Worm (Caenorhabditis elegans): ENCODE results near the gene bmk-1.

The bmk-1 gene

ce11 chrV:14426013-14426412, 30.8 kb downstream of the bmk-1 start:
- TF ChIP-seq W03F9.2 (tag; optimal IDR thresholded peaks at IDR 0.05) (no peak), him-1 (tag; optimal IDR thresholded peaks at IDR 0.05) (no peak), dao-5 (tag; optimal IDR thresholded peaks at IDR 0.05) (no peak)

- no peak for TF ChIP-seq him-1 (tag; optimal IDR thresholded peaks at IDR 0.05)
- no peak for TF ChIP-seq dao-5 (tag; optimal IDR thresholded peaks at IDR 0.05)
- no peak for TF ChIP-seq W03F9.2 (tag; optimal IDR thresholded peaks at IDR 0.05)
Measured at ce11 chrV:14424958-14425492, 31.8 kb downstream of the bmk-1 start, which contains the start of gene rrsr-1. Gene rrsr-1, minus strand, starts transcription at chrV:14425008.

ce11 chrV:14423268-14423667, 33.5 kb downstream of the bmk-1 start, which contains the start of gene rpoa-12:
Gene rpoa-12, minus strand, starts transcription at chrV:14423304.
- TF ChIP-seq W03F9.2 (tag; optimal IDR thresholded peaks at IDR 0.05) (no peak), him-1 (tag; optimal IDR thresholded peaks at IDR 0.05) (no peak), dao-5 (tag; optimal IDR thresholded peaks at IDR 0.05) (no peak)

ce11 chrV:14422317-14422716, 34.5 kb downstream of the bmk-1 start, which contains the start of gene pas-1:
Gene pas-1, minus strand, starts transcription at chrV:14422618.
- TF ChIP-seq W03F9.2 (tag; optimal IDR thresholded peaks at IDR 0.05) (no peak), him-1 (tag; optimal IDR thresholded peaks at IDR 0.05) (no peak), dao-5 (tag; optimal IDR thresholded peaks at IDR 0.05) (no peak)

DNA sequence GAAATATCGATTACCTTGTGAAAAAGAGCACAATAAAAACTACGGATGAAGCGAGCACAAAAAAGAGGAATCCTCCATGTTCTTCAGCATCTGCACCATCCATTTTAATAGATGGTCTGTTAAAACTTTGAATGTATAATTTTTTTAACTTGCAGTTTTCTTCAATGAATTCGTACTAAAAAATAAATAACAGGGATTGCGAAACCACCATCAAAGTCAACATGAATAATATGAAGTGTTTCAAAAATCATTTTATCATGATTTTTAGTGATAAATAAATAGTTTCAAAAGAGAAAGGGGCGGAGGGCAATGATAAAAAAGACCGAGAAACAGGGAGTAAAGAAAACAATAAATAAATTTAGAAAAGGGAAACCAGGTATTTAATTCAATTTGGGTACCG, 35.5 kb downstream of the bmk-1 start, which contains the start of gene dhs-22:
Gene dhs-22 (minus strand): TSS at position 116 of the 400 bp plus-strand sequence.
- TF ChIP-seq W03F9.2 (tag; optimal IDR thresholded peaks at IDR 0.05), result no peak
- no peak for TF ChIP-seq dao-5 (tag; optimal IDR thresholded peaks at IDR 0.05)

ce11 chrV:14419855-14420254, 36.9 kb downstream of the bmk-1 start:
- TF ChIP-seq W03F9.2 (tag; optimal IDR thresholded peaks at IDR 0.05) (no peak), dao-5 (tag; optimal IDR thresholded peaks at IDR 0.05) (no peak), him-1 (tag; optimal IDR thresholded peaks at IDR 0.05) (no peak)

ce11 chrV:14417735-14418134, 39.0 kb downstream of the bmk-1 start, which contains the start of the genes nxf-2 and set-31:
Gene nxf-2, minus strand, starts transcription at chrV:14417835.
Gene set-31, plus strand, starts transcription at chrV:14417903.
- TF ChIP-seq dao-5 (tag; optimal IDR thresholded peaks at IDR 0.05) (no peak), W03F9.2 (tag; optimal IDR thresholded peaks at IDR 0.05) (no peak)

ce11 chrV:14414964-14415564, 41.7 kb downstream of the bmk-1 start, which contains the start of the genes nxf-1 and C15H11.11:
Gene nxf-1, minus strand, starts transcription at chrV:14415014.
Gene C15H11.11, plus strand, starts transcription at chrV:14415499.
- no peak for TF ChIP-seq him-1 (tag; optimal IDR thresholded peaks at IDR 0.05)
- TF ChIP-seq W03F9.2 (tag; optimal IDR thresholded peaks at IDR 0.05), result peak; percentile 68

DNA sequence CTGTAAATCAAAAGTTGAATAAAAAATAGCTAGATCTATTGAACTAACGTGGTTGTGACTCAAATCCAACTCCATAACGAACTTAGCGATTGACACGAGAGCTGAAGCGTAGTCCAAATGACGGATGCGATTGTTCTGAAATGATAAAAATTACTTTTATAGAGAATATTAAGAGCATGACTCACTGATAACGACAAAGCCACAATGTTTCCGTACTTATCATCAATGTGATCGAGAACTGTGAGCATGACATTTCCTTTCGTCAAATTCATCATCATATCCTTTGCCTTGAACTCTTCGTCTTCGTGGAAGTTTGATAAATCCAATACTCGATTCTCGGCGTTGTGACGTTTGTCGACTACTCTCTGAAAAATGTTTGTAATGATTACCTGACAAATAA, 42.8 kb downstream of the bmk-1 start:
- TF ChIP-seq W03F9.2 (tag; optimal IDR thresholded peaks at IDR 0.05) (no peak), dao-5 (tag; optimal IDR thresholded peaks at IDR 0.05) (no peak), him-1 (tag; optimal IDR thresholded peaks at IDR 0.05) (no peak)

DNA sequence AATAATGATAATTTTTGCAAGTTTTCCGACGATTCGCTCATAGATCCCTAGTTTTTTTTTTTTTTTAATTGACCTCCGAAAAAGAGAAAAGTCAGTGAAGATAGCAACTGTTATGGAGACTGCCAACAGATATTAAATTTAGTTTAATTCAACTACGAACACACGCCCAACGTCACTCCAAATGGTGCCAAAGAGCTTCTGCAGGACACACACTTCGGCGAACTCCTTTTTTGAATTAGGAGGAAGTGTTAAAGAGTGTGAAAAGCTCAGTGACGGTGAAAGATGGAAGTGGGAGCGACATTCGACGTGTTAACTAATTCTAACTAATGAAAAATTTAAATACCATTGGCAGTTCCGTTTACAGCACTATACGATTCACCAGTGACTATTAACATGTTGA, 44.8 kb downstream of the bmk-1 start:
- TF ChIP-seq him-1 (tag; optimal IDR thresholded peaks at IDR 0.05), result no peak

DNA sequence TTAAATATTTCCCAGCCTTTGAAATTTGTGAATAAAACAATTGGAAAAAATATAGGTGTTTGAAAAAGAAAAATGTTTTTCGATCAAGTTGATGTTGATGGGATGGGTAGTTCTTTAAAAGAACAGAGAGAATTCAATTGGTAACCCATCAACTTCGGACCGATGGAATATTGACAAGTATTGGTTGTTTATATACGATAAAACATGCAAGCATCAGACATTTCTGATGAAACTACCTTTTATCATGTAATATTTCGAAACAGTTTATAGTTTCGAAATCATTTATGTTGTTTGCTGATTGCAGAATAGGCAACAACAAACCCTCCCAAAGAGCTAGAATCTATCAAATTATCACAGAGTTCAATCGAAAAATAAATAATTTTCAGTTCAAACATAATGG, 46.9 kb downstream of the bmk-1 start:
- TF ChIP-seq W03F9.2 (tag; optimal IDR thresholded peaks at IDR 0.05), result no peak
- TF ChIP-seq him-1 (tag; optimal IDR thresholded peaks at IDR 0.05), result no peak
- no peak for TF ChIP-seq dao-5 (tag; optimal IDR thresholded peaks at IDR 0.05)

DNA sequence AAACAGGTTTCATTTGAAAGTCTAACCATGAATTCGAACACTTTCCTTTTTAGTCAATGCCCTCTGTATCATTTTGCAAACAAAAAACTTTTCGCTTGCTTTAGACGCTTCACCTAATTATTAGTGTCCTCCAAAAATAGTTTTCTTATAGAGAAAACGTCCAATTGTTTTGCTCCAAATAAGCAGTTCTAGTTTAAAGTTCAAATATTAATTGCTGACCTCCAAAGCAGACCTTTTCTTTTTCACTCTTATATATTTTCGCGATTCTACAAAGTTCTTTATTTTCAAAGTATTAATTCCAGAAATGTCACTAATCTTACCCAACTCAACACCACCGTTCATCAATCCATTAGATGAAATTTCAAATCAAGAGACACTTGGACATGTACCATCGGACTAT, 48.0 kb downstream of the bmk-1 start, which contains the start of gene gnrr-2:
Gene gnrr-2 (plus strand): TSS at position 301 of the 400 bp plus-strand sequence.
- TF ChIP-seq dao-5 (tag; optimal IDR thresholded peaks at IDR 0.05) (no peak), W03F9.2 (tag; optimal IDR thresholded peaks at IDR 0.05) (no peak)

- TF ChIP-seq W03F9.2 (tag; optimal IDR thresholded peaks at IDR 0.05), result no peak
- no peak for TF ChIP-seq him-1 (tag; optimal IDR thresholded peaks at IDR 0.05)
- no peak for TF ChIP-seq dao-5 (tag; optimal IDR thresholded peaks at IDR 0.05)
Measured at ce11 chrV:14405647-14406046, 51.1 kb downstream of the bmk-1 start.
